Fruit fly (Drosophila melanogaster) whole organism, adult: Measurements from ENCODE around the gene CG32106.

Source experiments
- CG12768 ChIP-seq: fragments of 200-800 bp; sonication (Bioruptor generic); optimal IDR thresholded peaks from 2 replicates; lab custom pipeline; 2017; ENCODE audit warnings: missing biosample characterization, missing genetic modification characterization, mild to moderate bottlenecking, moderate library complexity, missing genetic modification reagents
- CG1620 ChIP-seq: fragments of 200-800 bp; sonication (Bioruptor generic); optimal IDR thresholded peaks from 2 replicates; lab custom pipeline; 2016; ENCODE audit warnings: missing biosample characterization, missing genetic modification characterization
- CG33017 ChIP-seq: fragments of 200-800 bp; sonication (Bioruptor generic); optimal IDR thresholded peaks from 2 replicates; lab custom pipeline; 2018; ENCODE audit warnings: missing biosample characterization, mild to moderate bottlenecking, missing genetic modification characterization, moderate library complexity
- CG5204 ChIP-seq: fragments of 200-800 bp; sonication (Bioruptor generic); optimal IDR thresholded peaks from 2 replicates; lab custom pipeline; 2016; ENCODE audit warnings: missing biosample characterization, missing genetic modification characterization
- CG7101 ChIP-seq: fragments of 200-800 bp; sonication (Bioruptor generic); optimal IDR thresholded peaks from 2 replicates; lab custom pipeline; 2018; ENCODE audit warnings: missing biosample characterization, mild to moderate bottlenecking, missing genetic modification characterization, moderate library complexity
- Clk ChIP-seq: fragments of 200-800 bp; sonication (Bioruptor generic); optimal IDR thresholded peaks from 2 replicates; lab custom pipeline; 2017; ENCODE audit warnings: missing biosample characterization, missing genetic modification characterization
- Crg-1 ChIP-seq: fragments of 200-800 bp; sonication (Bioruptor generic); optimal IDR thresholded peaks from 2 replicates; lab custom pipeline; 2016; ENCODE audit warnings: missing biosample characterization, missing genetic modification characterization
- Hr96 ChIP-seq: fragments of 200-800 bp; sonication (Bioruptor generic); optimal IDR thresholded peaks from 2 replicates; lab custom pipeline; 2016; ENCODE audit warnings: missing biosample characterization, missing genetic modification characterization
- bab1 ChIP-seq: fragments of 200-800 bp; sonication (Bioruptor generic); optimal IDR thresholded peaks from 3 replicates; lab custom pipeline; 2019; ENCODE audit warnings: missing biosample characterization, mild to moderate bottlenecking, missing genetic modification characterization, moderate library complexity
- cnc ChIP-seq, 2 experiments: fragments of >200 bp; optimal IDR thresholded peaks; 2 replicates each; lab custom pipeline; 2017
- kay ChIP-seq: fragments of 200-800 bp; sonication (Bioruptor generic); peaks from one replicate; lab custom pipeline; 2016; ENCODE audit warnings: missing biosample characterization, missing genetic modification characterization, borderline replicate concordance
- ovo ChIP-seq: fragments of 200-800 bp; sonication (Bioruptor generic); optimal IDR thresholded peaks from 2 replicates; lab custom pipeline; 2016; ENCODE audit warnings: missing biosample characterization, missing genetic modification characterization
- pad ChIP-seq: fragments of 200-800 bp; sonication (Bioruptor generic); optimal IDR thresholded peaks from 3 replicates; lab custom pipeline; 2017; ENCODE audit warnings: missing biosample characterization, missing genetic modification characterization, mild to moderate bottlenecking, moderate library complexity, missing genetic modification reagents
- toe ChIP-seq: fragments of 200-800 bp; sonication (Bioruptor generic); optimal IDR thresholded peaks from 2 replicates; lab custom pipeline; 2016; ENCODE audit warnings: missing biosample characterization, missing genetic modification characterization

DNA sequence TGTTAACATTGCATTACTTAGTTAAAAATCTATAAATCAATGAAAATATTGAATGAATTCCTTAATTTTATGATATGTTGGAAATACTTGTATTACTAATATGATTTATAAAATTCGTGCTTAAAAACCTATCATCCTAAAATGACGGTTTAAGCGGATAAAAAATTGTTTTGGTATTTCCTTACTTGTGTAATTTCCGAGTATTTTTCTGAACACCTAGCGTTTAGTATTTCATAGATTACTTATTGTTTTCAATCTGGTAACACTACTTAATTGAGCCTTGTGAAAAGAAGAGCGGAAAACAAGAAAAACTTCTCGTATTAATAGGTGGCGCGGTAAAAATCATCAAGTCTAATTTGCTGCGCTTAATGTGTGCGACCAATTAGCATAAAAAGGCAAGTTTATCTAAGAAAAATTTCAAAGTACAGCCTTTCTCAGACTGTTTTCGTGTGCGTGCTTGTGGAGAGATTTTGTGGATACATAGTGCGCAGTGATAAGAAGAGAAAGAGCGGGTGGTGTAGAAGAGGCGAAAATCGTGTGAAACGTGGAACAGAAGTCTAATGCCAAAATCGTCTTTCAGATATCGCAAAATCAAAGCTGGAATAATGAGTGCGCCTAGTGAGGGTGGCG is 27.3 kb upstream of the CG32106 start, which contains the start of gene Sap130:
- TF ChIP-seq CG5204 (no peak), pad (GFP tag; lab: Kevin White, UChicago) (no peak), CG12768 (no peak), ovo (GFP tag; lab: Kevin White, UChicago) (no peak), Crg-1 (GFP tag; lab: Kevin White, UChicago) (no peak), cnc (optimal IDR thresholded peaks at IDR 0.05; lab: Kevin White, UChicago) (no peak), kay (GFP tag; lab: Kevin White, UChicago) (no peak), CG33017 (tag; lab: Kevin White, UChicago) (no peak), Hr96 (GFP tag; lab: Kevin White, UChicago) (no peak), CG1620 (GFP tag; lab: Kevin White, UChicago) (no peak), CG7101 (no peak), toe (GFP tag; lab: Kevin White, UChicago) (no peak), Clk (no peak), bab1 (no peak)
